Fruit fly (Drosophila melanogaster): ENCODE results near the gene rump.

rump gene

dm6 chr3R:9502416-9502763 lies 7.7 kb downstream of the rump start, which contains the start of gene RhoL (continued):
- TF ChIP-seq Nf-YA (GFP tag; IDR thresholded peaks at IDR 0.05) (0 out of 2 replicates have a peak, but pooled peaks have one; percentile 24), CG16813 (GFP tag; IDR thresholded peaks at IDR 0.05; ENCODE audit: partially characterized antibody) (no peak), Hr51 (GFP tag; optimal IDR thresholded peaks at IDR 0.05) (no peak), Sox100B (GFP tag; optimal IDR thresholded peaks at IDR 0.05) (no peak), CG18262 (tag; optimal IDR thresholded peaks at IDR 0.05) (no peak), lab (GFP tag; optimal IDR thresholded peaks at IDR 0.05) (peak; percentile 60), gsb-n (tag; optimal IDR thresholded peaks at IDR 0.05) (no peak), H15 (GFP tag; IDR thresholded peaks at IDR 0.05) (no peak), CG9437 (GFP tag; optimal IDR thresholded peaks at IDR 0.05) (no peak), unc-4 (GFP tag; IDR thresholded peaks at IDR 0.05; ENCODE audit: partially characterized antibody) (peak; percentile 44; the same call in 1 of the 2 replicates), B-H2 (GFP tag; optimal IDR thresholded peaks at IDR 0.05) (peak; percentile 47), HLH4C (GFP tag; IDR thresholded peaks at IDR 0.05; ENCODE audit: partially characterized antibody) (peak; percentile 50; the same call in 1 of the 3 replicates), chinmo (GFP tag; IDR thresholded peaks at IDR 0.05; ENCODE audit: partially characterized antibody) (peak; percentile 84; the same call in 2 of the 4 replicates), GATAe (GFP tag; conservative IDR thresholded peaks at IDR 0.05) (no peak; the same call in 1 of the 2 replicates), trem (tag; optimal IDR thresholded peaks at IDR 0.05) (no peak), exex (tag; optimal IDR thresholded peaks at IDR 0.05) (peak; percentile 53), mam (GFP tag; optimal IDR thresholded peaks at IDR 0.05) (no peak), lilli (GFP tag; optimal IDR thresholded peaks at IDR 0.05) (peak; percentile 34), Dbx (GFP tag; IDR thresholded peaks at IDR 0.05) (peak; percentile 39; the same call in 1 of the 3 replicates), Hand (GFP tag; optimal IDR thresholded peaks at IDR 0.05) (no peak), CG10565 (GFP tag; optimal IDR thresholded peaks at IDR 0.05) (no peak), h (optimal IDR thresholded peaks at IDR 0.05) (no peak), tgo (GFP tag; IDR thresholded peaks at IDR 0.05) (no peak), NK7.1 (GFP tag; optimal IDR thresholded peaks at IDR 0.05) (no peak), CG3838 (GFP tag; optimal IDR thresholded peaks at IDR 0.05) (no peak), CG17912 (GFP tag; optimal IDR thresholded peaks at IDR 0.05) (peak; percentile 69), pum (GFP tag; optimal IDR thresholded peaks at IDR 0.05) (no peak), Eip74EF (GFP tag; optimal IDR thresholded peaks at IDR 0.05) (peak in 1 of 2 experiments; percentile 23), Poxn (GFP tag; IDR thresholded peaks at IDR 0.05) (no peak), dan (GFP tag; IDR thresholded peaks at IDR 0.05) (no peak), CG16779 (GFP tag; IDR thresholded peaks at IDR 0.05) (peak; percentile 49; the same call in 1 of the 2 replicates), Side (GFP tag; optimal IDR thresholded peaks at IDR 0.05) (peak; percentile 31), CG31365 (tag; optimal IDR thresholded peaks at IDR 0.05) (no peak), jigr1 (GFP tag; IDR thresholded peaks at IDR 0.05) (no peak), NfI (GFP tag; optimal IDR thresholded peaks at IDR 0.05) (peak; percentile 3), CG15479 (GFP tag; optimal IDR thresholded peaks at IDR 0.05) (no peak), Bdp1 (GFP tag; optimal IDR thresholded peaks at IDR 0.05) (no peak), CG6254 (GFP tag; optimal IDR thresholded peaks at IDR 0.05) (no peak), CG7745 (tag; optimal IDR thresholded peaks at IDR 0.05) (no peak), sna (GFP tag; IDR thresholded peaks at IDR 0.05; ENCODE audit: partially characterized antibody) (peak; percentile 62), yki (optimal IDR thresholded peaks at IDR 0.05) (peak; percentile 75), CG11456 (GFP tag; IDR thresholded peaks at IDR 0.05) (peak; percentile 6; the same call in 1 of the 3 replicates), Bteb2 (GFP tag; optimal IDR thresholded peaks at IDR 0.05) (no peak), Pdp1 (GFP tag; optimal IDR thresholded peaks at IDR 0.05) (peak in 1 of 2 experiments; percentile 34), fd3F (GFP tag; optimal IDR thresholded peaks at IDR 0.05) (no peak), CG6854 (GFP tag; optimal IDR thresholded peaks at IDR 0.05) (peak; percentile 49), CG14710 (tag; optimal IDR thresholded peaks at IDR 0.05) (no peak), Sry-δ (GFP tag; optimal IDR thresholded peaks at IDR 0.05) (peak; percentile 0), CG2875 (GFP tag; optimal IDR thresholded peaks at IDR 0.05) (no peak), CG4328 (GFP tag; optimal IDR thresholded peaks at IDR 0.05) (no peak)
